Fruit fly (Drosophila melanogaster) whole organism, prepupa: ENCODE measurements around the gene dco.

Source experiments
- Blimp-1 ChIP-seq: fragments of 200-800 bp; sonication (Bioruptor generic); optimal IDR thresholded peaks from 3 replicates; lab custom pipeline; 2017; ENCODE audit warnings: missing biosample characterization, missing genetic modification characterization, mild to moderate bottlenecking, moderate library complexity, missing genetic modification reagents
- CG10631 ChIP-seq: fragments of 200-800 bp; sonication (Bioruptor generic); optimal IDR thresholded peaks from 2 replicates; lab custom pipeline; 2016; ENCODE audit warnings: missing biosample characterization, missing genetic modification characterization
- CG10669 ChIP-seq: fragments of 200-800 bp; sonication (Bioruptor generic); optimal IDR thresholded peaks from 3 replicates; lab custom pipeline; 2018; ENCODE audit warnings: missing biosample characterization, mild to moderate bottlenecking, missing genetic modification characterization, moderate library complexity
- CG11294 ChIP-seq: fragments of 200-800 bp; sonication (Bioruptor generic); IDR thresholded peaks from 2 replicates; pipeline ENCODE4 v1.3.6; 2022; ENCODE audit warnings: missing biosample characterization, missing genetic modification characterization
- CG11762 ChIP-seq: fragments of 200-800 bp; sonication (Bioruptor generic); optimal IDR thresholded peaks from 3 replicates; lab custom pipeline; 2016; ENCODE audit warnings: missing biosample characterization, missing genetic modification characterization; ENCODE audit not compliant: insufficient read depth
- CG1621 ChIP-seq: fragments of 200-800 bp; sonication (Bioruptor generic); optimal IDR thresholded peaks from 3 replicates; lab custom pipeline; 2018; ENCODE audit warnings: missing biosample characterization, mild to moderate bottlenecking, missing genetic modification characterization
- CG16779 ChIP-seq: fragments of 200-800 bp; sonication (Bioruptor generic); optimal IDR thresholded peaks from 3 replicates; lab custom pipeline; 2017; ENCODE audit warnings: missing biosample characterization, mild to moderate bottlenecking, missing genetic modification characterization
- CG3032 ChIP-seq: fragments of 200-800 bp; optimal IDR thresholded peaks from 2 replicates; lab custom pipeline; 2019; ENCODE audit warnings: missing biosample characterization, mild to moderate bottlenecking, missing genetic modification characterization, moderate library complexity
- CG31627 ChIP-seq: fragments of 200-800 bp; sonication (Bioruptor generic); optimal IDR thresholded peaks from 3 replicates; lab custom pipeline; 2016; ENCODE audit warnings: missing biosample characterization, missing genetic modification characterization
- CG32006 ChIP-seq: fragments of 200-800 bp; sonication (Bioruptor generic); optimal IDR thresholded peaks from 3 replicates; lab custom pipeline; 2017; ENCODE audit warnings: missing biosample characterization, mild to moderate bottlenecking, missing genetic modification characterization
- CG34406 ChIP-seq: fragments of 200-800 bp; sonication (Bioruptor generic); optimal IDR thresholded peaks from 3 replicates; lab custom pipeline; 2016; ENCODE audit warnings: missing biosample characterization, missing genetic modification characterization
- CG3919 ChIP-seq: fragments of 200-800 bp; sonication (Bioruptor generic); optimal IDR thresholded peaks from 3 replicates; lab custom pipeline; 2016; ENCODE audit warnings: missing biosample characterization, missing genetic modification characterization
- CG4318 ChIP-seq: fragments of 200-800 bp; sonication (Bioruptor generic); optimal IDR thresholded peaks from 3 replicates; lab custom pipeline; 2017; ENCODE audit warnings: missing biosample characterization, mild to moderate bottlenecking, missing genetic modification characterization
- CG6163 ChIP-seq: fragments of 200-800 bp; sonication (Bioruptor generic); IDR thresholded peaks from 3 replicates; pipeline ENCODE4 v1.3.6; 2022; ENCODE audit warnings: missing biosample characterization, missing genetic modification characterization
- CG6276 ChIP-seq: fragments of 200-800 bp; sonication (Bioruptor generic); optimal IDR thresholded peaks from 2 replicates; lab custom pipeline; 2017; ENCODE audit warnings: missing biosample characterization, mild to moderate bottlenecking, missing genetic modification characterization
- CG6792 ChIP-seq: fragments of 200-800 bp; sonication (Bioruptor generic); optimal IDR thresholded peaks from 3 replicates; lab custom pipeline; 2016; ENCODE audit warnings: missing biosample characterization, missing genetic modification characterization
- CG6808 ChIP-seq: fragments of 200-800 bp; sonication (Bioruptor generic); optimal IDR thresholded peaks from 3 replicates; lab custom pipeline; 2017; ENCODE audit warnings: missing biosample characterization, missing genetic modification characterization, mild to moderate bottlenecking, moderate library complexity, missing genetic modification reagents
- CG6854 ChIP-seq: fragments of 200-800 bp; sonication (Bioruptor generic); optimal IDR thresholded peaks from 2 replicates; lab custom pipeline; 2017; ENCODE audit warnings: missing biosample characterization, mild to moderate bottlenecking, missing genetic modification characterization
- CG7368 ChIP-seq: fragments of 200-800 bp; sonication (Bioruptor generic); optimal IDR thresholded peaks from 3 replicates; lab custom pipeline; 2016; ENCODE audit warnings: missing biosample characterization, missing genetic modification characterization
- CG8119 ChIP-seq: fragments of 200-800 bp; sonication (Bioruptor generic); IDR thresholded peaks from 3 replicates; pipeline ENCODE4 v1.3.6; 2022; ENCODE audit warnings: missing biosample characterization, missing genetic modification characterization
- CG8319 ChIP-seq: fragments of 200-800 bp; sonication (Bioruptor generic); optimal IDR thresholded peaks from 3 replicates; lab custom pipeline; 2016; ENCODE audit warnings: missing biosample characterization, missing genetic modification characterization
- CG8632 ChIP-seq: fragments of 200-800 bp; sonication (Bioruptor generic); optimal IDR thresholded peaks from 3 replicates; lab custom pipeline; 2016; ENCODE audit warnings: missing biosample characterization, missing genetic modification characterization
- CG9139 ChIP-seq: fragments of 200-800 bp; sonication (Bioruptor generic); optimal IDR thresholded peaks from 3 replicates; lab custom pipeline; 2017; ENCODE audit warnings: missing biosample characterization, mild to moderate bottlenecking, missing genetic modification characterization
- Eip78C ChIP-seq: fragments of 200-800 bp; sonication (Bioruptor generic); peaks from one replicate; lab custom pipeline; 2016; ENCODE audit warnings: missing biosample characterization, missing genetic modification characterization
- Eip93F ChIP-seq: fragments of 200-800 bp; sonication (Bioruptor generic); optimal IDR thresholded peaks from 2 replicates; lab custom pipeline; 2016; ENCODE audit warnings: missing biosample characterization, mild to moderate bottlenecking, missing genetic modification characterization
- Ets21C ChIP-seq: fragments of 200-800 bp; sonication (Bioruptor generic); optimal IDR thresholded peaks from 3 replicates; lab custom pipeline; 2016; ENCODE audit warnings: missing biosample characterization, missing genetic modification characterization
- Gug ChIP-seq: fragments of 200-800 bp; sonication (Bioruptor generic); IDR thresholded peaks from 2 replicates; pipeline ENCODE4 v1.3.6; 2022; ENCODE audit warnings: missing biosample characterization, missing genetic modification characterization
- Hr38 ChIP-seq: sonication (Bioruptor generic); optimal IDR thresholded peaks from 2 replicates; lab custom pipeline; 2016; ENCODE audit warnings: missing biosample characterization, missing genetic modification characterization
- Hr39 ChIP-seq: fragments of 200-800 bp; sonication (Bioruptor generic); optimal IDR thresholded peaks from 2 replicates; lab custom pipeline; 2016; ENCODE audit warnings: missing biosample characterization, missing genetic modification characterization
- Hr4 ChIP-seq: fragments of 200-800 bp; sonication (Bioruptor generic); optimal IDR thresholded peaks from 3 replicates; lab custom pipeline; 2016; ENCODE audit warnings: missing biosample characterization, missing genetic modification characterization
- Lpt ChIP-seq: fragments of 200-800 bp; sonication (Bioruptor generic); optimal IDR thresholded peaks from 3 replicates; lab custom pipeline; 2016; ENCODE audit warnings: missing biosample characterization, missing genetic modification characterization
- Met ChIP-seq: fragments of 200-800 bp; sonication (Bioruptor generic); optimal IDR thresholded peaks from 3 replicates; lab custom pipeline; 2016; ENCODE audit warnings: missing biosample characterization, missing genetic modification characterization
- Smox ChIP-seq: fragments of 200-800 bp; sonication (Bioruptor generic); optimal IDR thresholded peaks from 3 replicates; lab custom pipeline; 2016; ENCODE audit warnings: missing biosample characterization, missing genetic modification characterization
- Sox102F ChIP-seq: fragments of 200-800 bp; sonication (Bioruptor generic); optimal IDR thresholded peaks from 2 replicates; lab custom pipeline; 2016; ENCODE audit warnings: missing biosample characterization, mild to moderate bottlenecking, missing genetic modification characterization
- Sox14 ChIP-seq: fragments of 200-800 bp; sonication (Bioruptor generic); optimal IDR thresholded peaks from 3 replicates; lab custom pipeline; 2016; ENCODE audit warnings: missing biosample characterization, missing genetic modification characterization
- cyc ChIP-seq: fragments of 200-800 bp; sonication (Bioruptor generic); optimal IDR thresholded peaks from 3 replicates; lab custom pipeline; 2016; ENCODE audit warnings: missing biosample characterization, missing genetic modification characterization
- dac ChIP-seq: fragments of 200-800 bp; sonication (Bioruptor generic); optimal IDR thresholded peaks from 2 replicates; lab custom pipeline; 2017; ENCODE audit warnings: missing biosample characterization, mild to moderate bottlenecking, missing genetic modification characterization
- esn ChIP-seq: fragments of 200-800 bp; sonication (Bioruptor generic); optimal IDR thresholded peaks from 2 replicates; lab custom pipeline; 2016; ENCODE audit warnings: missing biosample characterization, mild to moderate bottlenecking, missing genetic modification characterization, moderate library complexity
- fd85E ChIP-seq: fragments of 200-800 bp; sonication (Bioruptor generic); optimal IDR thresholded peaks from 3 replicates; lab custom pipeline; 2016; ENCODE audit warnings: missing biosample characterization, missing genetic modification characterization
- fkh ChIP-seq: fragments of 200-800 bp; sonication (Bioruptor generic); optimal IDR thresholded peaks from 3 replicates; lab custom pipeline; 2017; ENCODE audit warnings: missing biosample characterization, mild to moderate bottlenecking, missing genetic modification characterization, moderate library complexity
- lz ChIP-seq: fragments of 200-800 bp; sonication (Bioruptor generic); optimal IDR thresholded peaks from 3 replicates; lab custom pipeline; 2016; ENCODE audit warnings: missing biosample characterization, missing genetic modification characterization
- net ChIP-seq: fragments of 200-800 bp; sonication (Bioruptor generic); optimal IDR thresholded peaks from 3 replicates; lab custom pipeline; 2016; ENCODE audit warnings: missing biosample characterization, missing genetic modification characterization
- pdm3 ChIP-seq: fragments of 200-800 bp; sonication (Bioruptor generic); optimal IDR thresholded peaks from 3 replicates; lab custom pipeline; 2016; ENCODE audit warnings: missing biosample characterization, missing genetic modification characterization
- salr ChIP-seq, 2 experiments: fragments of 200-800 bp; sonication (Bioruptor generic); optimal IDR thresholded peaks; 3 replicates each; lab custom pipeline; 2016 to 2018; ENCODE audit warnings: missing biosample characterization in 2 of 2, missing genetic modification characterization in 2 of 2, mild to moderate bottlenecking in 1 of 2
- spab ChIP-seq: fragments of 200-800 bp; sonication (Bioruptor generic); optimal IDR thresholded peaks from 2 replicates; lab custom pipeline; 2017; ENCODE audit warnings: missing biosample characterization, mild to moderate bottlenecking, missing genetic modification characterization, missing genetic modification reagents
- ss ChIP-seq, 2 experiments: fragments of 200-800 bp; sonication (Bioruptor generic); optimal IDR thresholded peaks; 2 replicates in 1 of 2; 3 replicates in 1 of 2; lab custom pipeline; 2017 to 2018; ENCODE audit warnings: mild to moderate bottlenecking in 2 of 2, missing biosample characterization in 2 of 2, missing genetic modification characterization in 2 of 2, moderate library complexity in 1 of 2

The dco gene

DNA sequence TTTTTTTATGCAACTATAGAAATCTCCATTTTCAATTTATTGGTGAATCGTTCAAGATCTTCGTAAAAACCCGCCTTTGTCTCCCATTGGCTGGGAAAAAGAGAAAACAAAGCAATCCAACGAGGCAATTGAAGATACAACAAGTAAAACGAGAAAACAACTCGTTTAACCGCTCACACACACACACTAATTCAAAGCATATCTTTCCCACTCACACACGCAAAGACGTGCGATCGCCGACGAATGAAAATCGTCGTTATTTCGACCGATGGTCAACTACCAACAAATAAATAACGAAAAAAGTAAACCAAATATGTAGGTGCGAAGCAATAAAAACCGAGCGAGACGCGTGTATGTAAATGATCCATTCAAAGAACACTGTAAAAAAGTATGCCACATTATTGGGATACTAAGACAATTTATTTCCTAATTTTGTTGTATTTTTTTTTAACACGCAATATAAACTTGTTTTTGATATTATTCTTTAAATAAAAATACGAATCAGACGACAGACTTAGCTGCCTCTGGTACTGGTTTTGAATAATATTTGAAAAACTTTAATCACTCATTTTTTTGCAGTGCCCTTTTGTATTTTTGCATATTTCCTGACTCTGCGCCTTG, 1.4 kb upstream of the dco start (continued):
- peak; percentile 20 for TF ChIP-seq Eip93F (GFP tag; lab: Kevin White, UChicago)
- peak; percentile 63 for TF ChIP-seq Met (GFP tag; lab: Kevin White, UChicago)
- peak; percentile 74 for TF ChIP-seq spab (GFP tag; lab: Kevin White, UChicago)
- TF ChIP-seq CG9139 = peak; percentile 83
- peak; percentile 19 for TF ChIP-seq CG6792 (GFP tag; lab: Kevin White, UChicago)
- peak; percentile 86 for TF ChIP-seq Eip78C
- TF ChIP-seq Lpt (GFP tag; lab: Kevin White, UChicago) = peak; percentile 60
- peak; percentile 47 for TF ChIP-seq pdm3
- peak; percentile 68 for TF ChIP-seq CG8632
- peak; percentile 39 for TF ChIP-seq fd85E
- TF ChIP-seq CG34406 = peak; percentile 66
- TF ChIP-seq CG10669 (GFP tag; lab: Kevin White, UChicago) = peak; percentile 77
- no peak for TF ChIP-seq CG4318 (GFP tag; lab: Kevin White, UChicago)
- TF ChIP-seq Smox (GFP tag; lab: Kevin White, UChicago) = peak; percentile 23
- peak; percentile 88 for TF ChIP-seq CG8119 (GFP tag; lab: Robert Waterston, UW)
- TF ChIP-seq, all 60 proteins: peak for 53

DNA sequence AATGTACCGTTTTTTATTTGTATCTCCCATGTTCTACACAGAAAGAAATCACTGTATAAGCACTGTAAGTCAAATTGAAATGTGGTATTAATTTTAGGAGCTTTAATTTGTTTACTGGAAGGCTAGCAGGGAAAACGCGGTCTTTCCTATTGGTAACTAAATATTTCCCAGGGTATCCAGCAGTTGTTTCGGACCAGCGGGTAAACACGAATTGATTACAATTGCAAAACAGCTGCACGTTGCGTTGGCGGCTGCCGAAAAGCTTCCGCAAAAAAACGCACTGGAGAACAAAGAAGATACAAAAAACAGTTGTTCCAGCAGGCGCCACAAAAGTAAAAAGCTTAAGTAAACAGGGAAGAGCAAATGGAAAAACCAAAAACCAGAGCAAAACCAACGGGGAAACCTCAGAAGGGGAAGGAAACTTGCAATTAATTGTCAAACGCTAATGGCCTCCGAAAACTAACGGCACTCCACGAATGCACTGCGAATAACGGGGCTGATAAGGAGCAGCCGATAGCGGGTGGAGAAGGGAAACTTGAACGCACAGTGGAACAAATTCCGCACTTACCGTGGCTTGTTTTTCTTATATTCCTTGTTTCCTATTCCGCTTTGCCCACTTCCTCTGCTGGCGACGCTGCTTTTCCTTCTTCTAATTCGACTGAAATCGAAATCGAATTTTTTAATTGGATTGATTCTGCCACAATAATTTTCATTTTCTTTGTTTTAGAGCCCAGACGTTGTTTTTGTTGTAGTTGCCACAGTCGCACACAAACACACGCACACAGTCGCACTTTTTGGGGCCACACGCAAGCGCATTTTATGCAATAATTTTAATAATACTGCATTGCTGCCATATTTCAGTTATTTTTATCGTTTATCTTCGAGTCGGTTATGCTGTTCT, 953 bp downstream of the dco start:
- no peak for TF ChIP-seq CG1621
- no peak for TF ChIP-seq Eip93F (GFP tag; lab: Kevin White, UChicago)
- TF ChIP-seq CG6276 = peak; percentile 50
- peak; percentile 44 for TF ChIP-seq Met (GFP tag; lab: Kevin White, UChicago)
- peak; percentile 46; the same call in 1 of the 2 replicates for TF ChIP-seq CG11294
- peak; percentile 38 for TF ChIP-seq lz (GFP tag; lab: Kevin White, UChicago)
- TF ChIP-seq CG32006 = peak; percentile 66
- TF ChIP-seq fd85E = no peak
- no peak for TF ChIP-seq CG6808
- TF ChIP-seq Hr38 (GFP tag; lab: Kevin White, UChicago) = peak; percentile 3
- peak; percentile 62 for TF ChIP-seq cyc (GFP tag; lab: Kevin White, UChicago)
- peak; percentile 49 for TF ChIP-seq Ets21C
- TF ChIP-seq CG34406 = no peak
- no peak for TF ChIP-seq salr (GFP tag; optimal IDR thresholded peaks at IDR 0.05; lab: Kevin White, UChicago)
- TF ChIP-seq dac (GFP tag; lab: Kevin White, UChicago) = peak; percentile 16
- peak; percentile 71 for TF ChIP-seq Hr4
- TF ChIP-seq CG6792 (GFP tag; lab: Kevin White, UChicago) = peak; percentile 7
- TF ChIP-seq Sox102F (GFP tag; lab: Kevin White, UChicago) = peak; percentile 34
- no peak for TF ChIP-seq CG8319
- TF ChIP-seq CG11762 (GFP tag; lab: Kevin White, UChicago) = no peak
- TF ChIP-seq Gug (GFP tag; lab: Robert Waterston, UW) = peak; percentile 60
- peak; percentile 38 for TF ChIP-seq CG10631 (GFP tag; lab: Kevin White, UChicago)
- no peak for TF ChIP-seq CG16779
- TF ChIP-seq net (GFP tag; lab: Kevin White, UChicago) = peak; percentile 11
- no peak for TF ChIP-seq Blimp-1
- no peak for TF ChIP-seq CG6854 (GFP tag; lab: Kevin White, UChicago)
- peak; percentile 18 for TF ChIP-seq CG3919 (GFP tag; lab: Kevin White, UChicago)
- no peak for TF ChIP-seq ss (GFP tag; optimal IDR thresholded peaks at IDR 0.05; lab: Kevin White, UChicago)
- TF ChIP-seq Hr39 (GFP tag; lab: Kevin White, UChicago) = peak; percentile 61
- peak; percentile 32 for TF ChIP-seq Sox14 (GFP tag; lab: Kevin White, UChicago)
- TF ChIP-seq esn (GFP tag; lab: Kevin White, UChicago) = peak; percentile 29
- TF ChIP-seq CG31627 (GFP tag; lab: Kevin White, UChicago) = peak; percentile 53
- no peak for TF ChIP-seq fkh (GFP tag; lab: Kevin White, UChicago)
- no peak for TF ChIP-seq CG8632
- TF ChIP-seq CG3032 (tag; lab: Kevin White, UChicago) = no peak
- no peak for TF ChIP-seq CG10669 (GFP tag; lab: Kevin White, UChicago)
- TF ChIP-seq CG7368 (GFP tag; lab: Kevin White, UChicago) = no peak
- peak; percentile 77 for TF ChIP-seq Eip78C
- no peak for TF ChIP-seq spab (GFP tag; lab: Kevin White, UChicago)
- peak; percentile 81 for TF ChIP-seq CG6163
